Worm (Caenorhabditis elegans) whole organism, mixed stage, embryonic: ENCODE data around the gene F26D2.16.

ENCODE experiments used
- M03D4.4 ChIP-seq: sonication (generic microtip); optimal IDR thresholded peaks from 2 replicates; lab custom pipeline; 2017; ENCODE audit warnings: mild to moderate bottlenecking, missing genetic modification characterization, missing compliant biosample characterization
- blmp-1 ChIP-seq: fragments of 150-350 bp; optimal IDR thresholded peaks from 2 replicates; lab custom pipeline; 2014; ENCODE audit warnings: missing biosample characterization, missing genetic modification characterization
- ceh-39 ChIP-seq: fragments of 150-350 bp; optimal IDR thresholded peaks from 2 replicates; lab custom pipeline; 2014; ENCODE audit warnings: missing biosample characterization, missing genetic modification characterization
- ceh-43 ChIP-seq: fragments of 200-800 bp; sonication (Bioruptor generic); optimal IDR thresholded peaks from 2 replicates; lab custom pipeline; 2018; ENCODE audit warnings: mild to moderate bottlenecking, missing genetic modification characterization, moderate library complexity, missing compliant biosample characterization
- ceh-83 ChIP-seq: fragments of 200-800 bp; sonication (Bioruptor generic); optimal IDR thresholded peaks from 2 replicates; lab custom pipeline; 2018; ENCODE audit warnings: mild to moderate bottlenecking, missing genetic modification characterization, missing compliant biosample characterization
- ces-1 ChIP-seq: fragments of 150-350 bp; optimal IDR thresholded peaks from 2 replicates; lab custom pipeline; 2014; ENCODE audit warnings: missing biosample characterization, missing genetic modification reagents, missing genetic modification characterization
- cnd-1 ChIP-seq: fragments of 200-800 bp; sonication (Bioruptor generic); optimal IDR thresholded peaks from 2 replicates; lab custom pipeline; 2018; ENCODE audit warnings: mild to moderate bottlenecking, missing genetic modification characterization, missing compliant biosample characterization
- drap-1 ChIP-seq: fragments of 200-800 bp; sonication (Bioruptor generic); optimal IDR thresholded peaks from 3 replicates; lab custom pipeline; 2018; ENCODE audit warnings: mild to moderate bottlenecking, missing genetic modification characterization, missing compliant biosample characterization
- elt-1 ChIP-seq: sonication (generic microtip); optimal IDR thresholded peaks from 2 replicates; lab custom pipeline; 2017; ENCODE audit warnings: missing genetic modification characterization, mild to moderate bottlenecking, missing compliant biosample characterization, antibody characterized with exemption, moderate library complexity, borderline replicate concordance; ENCODE audit not compliant: insufficient read depth
- elt-3 ChIP-seq: fragments of 150-350 bp; optimal IDR thresholded peaks from 2 replicates; lab custom pipeline; 2014; ENCODE audit warnings: missing biosample characterization, missing genetic modification characterization
- flh-1 ChIP-seq: fragments of 200-800 bp; sonication (Bioruptor generic); optimal IDR thresholded peaks from 2 replicates; lab custom pipeline; 2018; ENCODE audit warnings: mild to moderate bottlenecking, missing genetic modification characterization, moderate library complexity, missing compliant biosample characterization
- ham-2 ChIP-seq: fragments of 200-800 bp; sonication (Bioruptor generic); optimal IDR thresholded peaks from 2 replicates; lab custom pipeline; 2018; ENCODE audit warnings: mild to moderate bottlenecking, missing genetic modification characterization, missing compliant biosample characterization
- hlh-1 ChIP-seq: fragments of 150-350 bp; optimal IDR thresholded peaks from 2 replicates; lab custom pipeline; 2014; ENCODE audit warnings: missing biosample characterization, missing genetic modification reagents, missing genetic modification characterization
- lin-32 ChIP-seq: fragments of 200-800 bp; sonication (Bioruptor generic); optimal IDR thresholded peaks from 2 replicates; lab custom pipeline; 2018; ENCODE audit warnings: mild to moderate bottlenecking, missing genetic modification characterization, missing compliant biosample characterization
- lsy-2 ChIP-seq: fragments of 150-350 bp; optimal IDR thresholded peaks from 2 replicates; lab custom pipeline; 2014; ENCODE audit warnings: missing biosample characterization, missing genetic modification characterization
- mab-5 ChIP-seq: fragments of 150-350 bp; optimal IDR thresholded peaks from 2 replicates; lab custom pipeline; 2014; ENCODE audit warnings: missing biosample characterization, missing genetic modification characterization
- mep-1 ChIP-seq: fragments of 150-350 bp; optimal IDR thresholded peaks from 2 replicates; lab custom pipeline; 2017; ENCODE audit warnings: missing biosample characterization, missing genetic modification reagents, missing genetic modification characterization, inconsistent platforms
- mls-2 ChIP-seq: sonication (generic microtip); optimal IDR thresholded peaks from 2 replicates; lab custom pipeline; 2016; ENCODE audit warnings: mild to moderate bottlenecking, missing genetic modification characterization, moderate library complexity, missing compliant biosample characterization
- nhr-12 ChIP-seq: fragments of 150-350 bp; optimal IDR thresholded peaks from 2 replicates; lab custom pipeline; 2014; ENCODE audit warnings: missing biosample characterization, missing genetic modification characterization
- nhr-2 ChIP-seq: fragments of 150-350 bp; optimal IDR thresholded peaks from 2 replicates; lab custom pipeline; 2014; ENCODE audit warnings: missing biosample characterization, missing genetic modification characterization
- nhr-237 ChIP-seq: fragments of 150-350 bp; optimal IDR thresholded peaks from 2 replicates; lab custom pipeline; 2014; ENCODE audit warnings: missing biosample characterization, missing genetic modification characterization
- nhr-28 ChIP-seq: fragments of 150-350 bp; optimal IDR thresholded peaks from 2 replicates; lab custom pipeline; 2014; ENCODE audit warnings: missing biosample characterization, missing genetic modification characterization
- nhr-76 ChIP-seq: sonication (generic microtip); optimal IDR thresholded peaks from 2 replicates; lab custom pipeline; 2017; ENCODE audit warnings: missing biosample characterization, missing genetic modification characterization
- sem-2 ChIP-seq: fragments of 200-800 bp; sonication (Bioruptor generic); optimal IDR thresholded peaks from 2 replicates; lab custom pipeline; 2018; ENCODE audit warnings: mild to moderate bottlenecking, missing genetic modification characterization, missing compliant biosample characterization
- snpc-4 ChIP-seq: fragments of 150-350 bp; optimal IDR thresholded peaks from 2 replicates; lab custom pipeline; 2014; ENCODE audit warnings: missing biosample characterization, missing genetic modification characterization
- sptf-1 ChIP-seq: sonication (generic microtip); optimal IDR thresholded peaks from 2 replicates; lab custom pipeline; 2017; ENCODE audit warnings: mild to moderate bottlenecking, missing genetic modification characterization, moderate library complexity, missing compliant biosample characterization
- tbx-8 ChIP-seq: fragments of 200-800 bp; sonication (Bioruptor generic); optimal IDR thresholded peaks from 2 replicates; lab custom pipeline; 2018; ENCODE audit warnings: mild to moderate bottlenecking, missing genetic modification characterization, moderate library complexity, missing compliant biosample characterization
- unc-120 ChIP-seq: sonication (generic microtip); optimal IDR thresholded peaks from 2 replicates; lab custom pipeline; 2017; ENCODE audit warnings: missing genetic modification characterization, missing compliant biosample characterization; ENCODE audit not compliant: poor library complexity, severe bottlenecking
- unc-39 ChIP-seq: fragments of 150-350 bp; optimal IDR thresholded peaks from 2 replicates; lab custom pipeline; 2014; ENCODE audit warnings: missing biosample characterization, missing genetic modification characterization
- unc-62 ChIP-seq: fragments of 150-350 bp; optimal IDR thresholded peaks from 2 replicates; lab custom pipeline; 2014; ENCODE audit warnings: missing biosample characterization, missing genetic modification reagents, missing genetic modification characterization
- zip-8 ChIP-seq: fragments of 150-350 bp; optimal IDR thresholded peaks from 2 replicates; lab custom pipeline; 2014; ENCODE audit warnings: missing biosample characterization, missing genetic modification characterization
- ztf-11 ChIP-seq: fragments of 150-350 bp; optimal IDR thresholded peaks from 2 replicates; lab custom pipeline; 2014; ENCODE audit warnings: missing biosample characterization, missing genetic modification characterization

F26D2.16 gene

ce11 chrV:16437546-16437945 lies 17.9 kb upstream of the F26D2.16 start, which contains the start of gene F26D2.15:
F26D2.15 (plus strand) TSS chrV:16437846.
- TF ChIP-seq elt-1 (tag; lab: Kevin White, UChicago) (no peak), elt-3 (tag; lab: Kevin White, UChicago) (no peak), cnd-1 (tag; lab: Kevin White, UChicago) (no peak), sem-2 (GFP tag; lab: Kevin White, UChicago) (no peak), mab-5 (tag; lab: Kevin White, UChicago) (no peak), ces-1 (GFP tag; lab: Kevin White, UChicago) (no peak), lsy-2 (tag; lab: Kevin White, UChicago) (no peak), lin-32 (no peak), ztf-11 (tag; lab: Kevin White, UChicago) (no peak), mep-1 (tag; lab: Kevin White, UChicago) (no peak), zip-8 (tag; lab: Kevin White, UChicago) (no peak), ceh-83 (GFP tag; lab: Kevin White, UChicago) (no peak), M03D4.4 (tag; lab: Kevin White, UChicago) (no peak), hlh-1 (tag; lab: Kevin White, UChicago) (no peak)

ce11 chrV:16435510-16435909 lies 15.8 kb upstream of the F26D2.16 start, which contains the start of the genes F26D2.13 and F26D2.14:
F26D2.13 (minus strand) TSS chrV:16435610.
F26D2.14 (plus strand) TSS chrV:16435855.
- TF ChIP-seq nhr-28 (no peak), zip-8 (tag; lab: Kevin White, UChicago) (no peak), hlh-1 (tag; lab: Kevin White, UChicago) (no peak), ceh-43 (GFP tag; lab: Kevin White, UChicago) (no peak), unc-62 (GFP tag; lab: Kevin White, UChicago) (no peak), nhr-12 (no peak), drap-1 (GFP tag; lab: Kevin White, UChicago) (no peak), nhr-76 (tag; lab: Kevin White, UChicago) (no peak)

DNA sequence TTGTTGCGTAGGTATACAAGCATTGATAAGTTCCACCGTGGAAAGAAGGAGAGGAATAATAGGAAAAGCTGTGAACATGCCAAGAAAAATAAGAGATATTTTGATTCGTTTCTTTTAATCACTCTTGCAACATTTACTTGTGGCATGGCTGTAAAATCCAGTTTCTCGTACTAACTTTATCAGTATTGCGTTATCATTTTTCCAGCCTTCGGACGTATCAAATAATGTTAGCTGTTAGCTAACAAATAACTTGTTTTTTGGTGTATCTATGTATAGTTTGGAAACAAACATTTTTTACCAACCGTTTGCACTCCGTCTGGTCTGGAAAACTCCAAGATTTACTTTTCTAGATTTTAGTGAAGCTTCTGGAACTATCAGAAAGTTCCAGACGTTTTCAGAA lies 13.8 kb upstream of the F26D2.16 start, which contains the start of gene clec-234:
TSS of gene clec-234 (minus strand) at position 101 of the 400 bp plus-strand sequence.
- no peak for TF ChIP-seq nhr-2 (tag; lab: Kevin White, UChicago)

DNA sequence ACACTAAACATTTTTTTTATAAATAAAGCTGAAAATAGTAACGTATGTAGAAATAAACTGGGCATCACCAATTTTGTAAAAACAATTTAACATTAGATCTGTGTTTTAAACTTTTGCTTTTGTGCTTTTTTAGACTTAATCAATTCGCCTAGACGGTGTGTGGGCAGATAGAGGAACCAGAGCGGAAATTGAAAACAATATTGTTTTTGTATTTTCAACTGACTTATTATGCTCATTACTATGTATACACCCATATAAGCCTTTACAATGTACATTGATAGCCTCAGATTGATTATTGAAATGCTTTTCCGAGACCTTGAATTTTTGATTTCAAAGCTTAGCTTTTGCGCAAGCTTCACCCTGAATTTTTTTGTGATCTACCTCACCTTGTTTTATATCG lies 10.3 kb upstream of the F26D2.16 start, which contains the start of gene str-73:
TSS of gene str-73 (plus strand) at position 301 of the 400 bp plus-strand sequence.
- TF ChIP-seq ces-1 (GFP tag; lab: Kevin White, UChicago) (no peak), cnd-1 (tag; lab: Kevin White, UChicago) (no peak), sptf-1 (no peak), unc-120 (tag; lab: Kevin White, UChicago) (no peak), flh-1 (GFP tag; lab: Kevin White, UChicago) (no peak), drap-1 (GFP tag; lab: Kevin White, UChicago) (no peak), ham-2 (GFP tag; lab: Kevin White, UChicago) (no peak), nhr-76 (tag; lab: Kevin White, UChicago) (no peak), unc-39 (no peak), mep-1 (tag; lab: Kevin White, UChicago) (no peak)

DNA sequence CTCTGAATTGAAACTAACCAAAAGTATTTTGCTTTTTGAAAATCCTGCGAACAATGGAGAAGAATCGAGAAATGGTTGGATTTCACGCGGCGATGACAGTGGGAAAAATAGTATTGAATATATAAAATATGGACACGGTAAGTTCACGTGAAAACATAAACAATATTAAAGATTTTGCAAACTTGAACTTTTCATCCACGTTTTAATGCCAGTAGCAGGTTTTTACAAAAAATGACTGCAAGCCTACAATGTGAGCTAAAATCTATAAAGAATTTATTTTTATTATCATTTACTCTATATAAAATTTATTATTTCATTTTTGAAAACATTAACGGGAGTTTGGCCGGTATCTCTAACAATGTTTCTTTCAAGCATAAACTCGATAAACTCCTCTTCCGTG lies 9.8 kb upstream of the F26D2.16 start, which contains the start of gene F26D2.10:
TSS of gene F26D2.10 (minus strand) at position 101 of the 400 bp plus-strand sequence.
- TF ChIP-seq tbx-8 (no peak), sem-2 (GFP tag; lab: Kevin White, UChicago) (no peak), unc-62 (GFP tag; lab: Kevin White, UChicago) (no peak), flh-1 (GFP tag; lab: Kevin White, UChicago) (no peak)

DNA sequence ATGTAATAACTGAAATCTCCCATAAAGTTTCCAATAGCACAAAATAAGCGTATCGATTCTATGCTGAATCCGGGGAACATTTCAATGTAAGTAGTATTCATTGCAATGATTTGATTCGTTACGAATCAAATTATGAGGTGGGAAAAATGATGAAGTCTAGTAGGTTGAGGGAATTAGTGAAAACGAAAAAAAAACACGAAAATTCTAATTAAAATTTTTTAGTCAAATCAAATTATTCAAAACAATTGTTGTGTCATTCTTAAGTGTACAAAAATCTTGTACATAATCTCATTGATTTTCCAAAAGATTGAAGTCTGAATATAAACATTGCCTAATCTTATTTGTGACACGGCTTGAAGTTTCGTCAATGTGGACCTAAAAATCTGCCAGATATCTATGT lies 4.8 kb upstream of the F26D2.16 start, which contains the start of gene srw-29:
TSS of gene srw-29 (minus strand) at position 101 of the 400 bp plus-strand sequence.
- TF ChIP-seq lin-32 (no peak), nhr-237 (tag; lab: Kevin White, UChicago) (no peak), hlh-1 (tag; lab: Kevin White, UChicago) (no peak), unc-120 (tag; lab: Kevin White, UChicago) (no peak), M03D4.4 (tag; lab: Kevin White, UChicago) (no peak), blmp-1 (tag; lab: Kevin White, UChicago) (no peak), mls-2 (no peak), ceh-43 (GFP tag; lab: Kevin White, UChicago) (no peak), ham-2 (GFP tag; lab: Kevin White, UChicago) (no peak), ztf-11 (tag; lab: Kevin White, UChicago) (no peak), snpc-4 (tag; lab: Kevin White, UChicago) (no peak), ceh-39 (no peak), zip-8 (tag; lab: Kevin White, UChicago) (no peak), nhr-12 (no peak), tbx-8 (no peak), mep-1 (tag; lab: Kevin White, UChicago) (no peak), sem-2 (GFP tag; lab: Kevin White, UChicago) (no peak)
